Fruit fly (Drosophila melanogaster) whole organism, embryonic: ENCODE results near the gene CG32066.

Experiments used
- B-H2 ChIP-seq: fragments of 200-800 bp; sonication (Bioruptor generic); optimal IDR thresholded peaks from 2 replicates; lab custom pipeline; 2018; ENCODE audit warnings: missing biosample characterization, mild to moderate bottlenecking, missing genetic modification characterization
- CG10267 ChIP-seq: fragments of 200-800 bp; sonication (Bioruptor generic); optimal IDR thresholded peaks from 2 replicates; lab custom pipeline; 2018; ENCODE audit warnings: missing biosample characterization, mild to moderate bottlenecking, missing genetic modification characterization, moderate library complexity
- CG10274 ChIP-seq: fragments of 200-800 bp; sonication (Bioruptor generic); optimal IDR thresholded peaks from 3 replicates; lab custom pipeline; 2017; ENCODE audit warnings: missing biosample characterization, mild to moderate bottlenecking, missing genetic modification characterization
- CG10979 ChIP-seq: fragments of 200-800 bp; sonication (Bioruptor generic); optimal IDR thresholded peaks from 2 replicates; lab custom pipeline; 2018; ENCODE audit warnings: missing biosample characterization, mild to moderate bottlenecking, missing genetic modification characterization, moderate library complexity
- CG12391 ChIP-seq: fragments of 200-800 bp; sonication (Bioruptor generic); optimal IDR thresholded peaks from 3 replicates; lab custom pipeline; 2018; ENCODE audit warnings: missing biosample characterization, mild to moderate bottlenecking, missing genetic modification characterization, moderate library complexity
- CG13775 ChIP-seq: fragments of 200-800 bp; sonication (Bioruptor generic); optimal IDR thresholded peaks from 3 replicates; lab custom pipeline; 2017; ENCODE audit warnings: missing biosample characterization, mild to moderate bottlenecking, missing genetic modification characterization
- CG13894 ChIP-seq: fragments of 200-800 bp; sonication (Bioruptor generic); optimal IDR thresholded peaks from 3 replicates; lab custom pipeline; 2018; ENCODE audit warnings: missing biosample characterization, mild to moderate bottlenecking, missing genetic modification characterization, moderate library complexity
- CG14014 ChIP-seq: fragments of 200-800 bp; sonication (Bioruptor generic); IDR thresholded peaks from 2 replicates; pipeline ENCODE4 v1.3.6; 2022; ENCODE audit warnings: missing biosample characterization, missing genetic modification characterization
- CG14710 ChIP-seq: fragments of 200-800 bp; sonication (Bioruptor generic); optimal IDR thresholded peaks from 3 replicates; lab custom pipeline; 2019; ENCODE audit warnings: missing biosample characterization, mild to moderate bottlenecking, missing genetic modification characterization, moderate library complexity
- CG15601 ChIP-seq: fragments of 200-800 bp; sonication (Bioruptor generic); optimal IDR thresholded peaks from 3 replicates; lab custom pipeline; 2019; ENCODE audit warnings: missing biosample characterization, mild to moderate bottlenecking, missing genetic modification characterization, moderate library complexity
- CG17568 ChIP-seq: fragments of 200-800 bp; sonication (Bioruptor generic); optimal IDR thresholded peaks from 2 replicates; lab custom pipeline; 2018; ENCODE audit warnings: missing biosample characterization, mild to moderate bottlenecking, missing genetic modification characterization, moderate library complexity
- CG18262 ChIP-seq: fragments of 200-800 bp; optimal IDR thresholded peaks from 3 replicates; lab custom pipeline; 2019; ENCODE audit warnings: missing biosample characterization, mild to moderate bottlenecking, missing genetic modification characterization, moderate library complexity
- CG18599 ChIP-seq: fragments of 200-800 bp; sonication (Bioruptor generic); optimal IDR thresholded peaks from 3 replicates; lab custom pipeline; 2017; ENCODE audit warnings: missing biosample characterization, missing genetic modification characterization, mild to moderate bottlenecking, moderate library complexity, missing genetic modification reagents
- CG2889 ChIP-seq: fragments of 200-800 bp; sonication (Bioruptor generic); IDR thresholded peaks from 3 replicates; pipeline ENCODE4 v1.3.6; 2022; ENCODE audit warnings: missing biosample characterization, missing genetic modification characterization
- CG31441 ChIP-seq: fragments of 200-800 bp; sonication (Bioruptor generic); IDR thresholded peaks from 2 replicates; pipeline ENCODE4 v1.3.6; 2022; ENCODE audit warnings: missing biosample characterization, missing genetic modification characterization
- CG4404 ChIP-seq: fragments of 200-800 bp; sonication (Bioruptor generic); IDR thresholded peaks from 2 replicates; pipeline ENCODE4 v1.3.6; 2022; ENCODE audit warnings: missing biosample characterization, missing genetic modification characterization
- CG4854 ChIP-seq: fragments of 200-800 bp; sonication (Bioruptor generic); optimal IDR thresholded peaks from 2 replicates; lab custom pipeline; 2016; ENCODE audit warnings: missing biosample characterization, missing genetic modification characterization, inconsistent platforms
- CG8290 ChIP-seq, 3 experiments: fragments of 200-800 bp; sonication (Bioruptor generic); optimal IDR thresholded peaks; 2 replicates each; lab custom pipeline; 2016 to 2019; ENCODE audit warnings: missing biosample characterization in 3 of 3, missing genetic modification characterization in 3 of 3, mild to moderate bottlenecking in 2 of 3, moderate library complexity in 1 of 3
- CG9609 ChIP-seq: fragments of 200-800 bp; sonication (Bioruptor generic); optimal IDR thresholded peaks from 3 replicates; lab custom pipeline; 2016; ENCODE audit warnings: missing biosample characterization, missing genetic modification characterization
- CG9932 ChIP-seq: fragments of 200-800 bp; sonication (Bioruptor generic); IDR thresholded peaks from 2 replicates; pipeline ENCODE4 v1.3.6; 2022; ENCODE audit warnings: missing biosample characterization, missing genetic modification characterization
- Deaf1 ChIP-seq: fragments of 200-800 bp; optimal IDR thresholded peaks from 3 replicates; lab custom pipeline; 2019; ENCODE audit warnings: missing biosample characterization, mild to moderate bottlenecking, missing genetic modification characterization, moderate library complexity
- Drgx ChIP-seq: fragments of 200-800 bp; sonication (Bioruptor generic); IDR thresholded peaks from 2 replicates; pipeline ENCODE4 v1.3.6; 2022; ENCODE audit warnings: missing biosample characterization, missing genetic modification characterization
- HHEX ChIP-seq: fragments of 200-800 bp; sonication (Bioruptor generic); optimal IDR thresholded peaks from 3 replicates; lab custom pipeline; 2017; ENCODE audit warnings: missing biosample characterization, mild to moderate bottlenecking, missing genetic modification characterization, missing genetic modification reagents
- Hand ChIP-seq: fragments of 200-800 bp; sonication (Bioruptor generic); optimal IDR thresholded peaks from 2 replicates; lab custom pipeline; 2017; ENCODE audit warnings: mild to moderate bottlenecking, missing biosample characterization, missing genetic modification reagents, missing genetic modification characterization
- Hsf ChIP-seq: fragments of 200-800 bp; sonication (Bioruptor generic); optimal IDR thresholded peaks from 3 replicates; lab custom pipeline; 2016; ENCODE audit warnings: missing biosample characterization, missing genetic modification characterization
- Oli ChIP-seq: fragments of 200-800 bp; sonication (Bioruptor generic); optimal IDR thresholded peaks from 2 replicates; lab custom pipeline; 2018; ENCODE audit warnings: missing biosample characterization, mild to moderate bottlenecking, missing genetic modification characterization, moderate library complexity
- Taf1 ChIP-seq: fragments of 200-800 bp; sonication (Bioruptor generic); IDR thresholded peaks from 2 replicates; pipeline ENCODE4 v1.3.6; 2022; ENCODE audit warnings: missing biosample characterization, missing genetic modification characterization
- bab2 ChIP-seq: fragments of 200-800 bp; sonication (Bioruptor generic); optimal IDR thresholded peaks from 2 replicates; lab custom pipeline; 2016; ENCODE audit warnings: missing biosample characterization, missing genetic modification characterization
- bsh ChIP-seq, 2 experiments: fragments of 200-800 bp; sonication (Bioruptor generic); optimal IDR thresholded peaks; 2 replicates each; lab custom pipeline; 2017 to 2018; ENCODE audit warnings: mild to moderate bottlenecking in 2 of 2, missing biosample characterization in 2 of 2, missing genetic modification characterization in 2 of 2, moderate library complexity in 1 of 2
- chinmo ChIP-seq: fragments of 200-800 bp; sonication (Bioruptor generic); IDR thresholded peaks from 4 replicates; pipeline ENCODE4 v1.3.6; 2022; ENCODE audit warnings: missing biosample characterization, missing genetic modification characterization; ENCODE audit not compliant: partially characterized antibody
- chm ChIP-seq: fragments of 200-800 bp; sonication (Bioruptor generic); IDR thresholded peaks from 2 replicates; pipeline ENCODE4 v1.3.6; 2022; ENCODE audit warnings: missing biosample characterization, missing genetic modification characterization
- croc ChIP-seq: fragments of 200-800 bp; sonication (Bioruptor generic); conservative IDR thresholded peaks from 3 replicates; pipeline ENCODE4 v1.3.6; 2022; ENCODE audit warnings: missing biosample characterization, missing genetic modification characterization
- dmrt11E ChIP-seq: fragments of 200-800 bp; sonication (Bioruptor generic); optimal IDR thresholded peaks from 3 replicates; lab custom pipeline; 2018; ENCODE audit warnings: missing biosample characterization, mild to moderate bottlenecking, missing genetic modification characterization, moderate library complexity
- ems ChIP-seq: fragments of 200-800 bp; sonication (Bioruptor generic); optimal IDR thresholded peaks from 3 replicates; lab custom pipeline; 2016; ENCODE audit warnings: missing biosample characterization, missing genetic modification characterization
- gsb-n ChIP-seq: fragments of 200-800 bp; sonication (Bioruptor generic); optimal IDR thresholded peaks from 3 replicates; lab custom pipeline; 2018; ENCODE audit warnings: missing biosample characterization, mild to moderate bottlenecking, missing genetic modification characterization
- gt ChIP-seq: fragments of 200-800 bp; sonication (Bioruptor generic); IDR thresholded peaks from 2 replicates; pipeline ENCODE4 v1.3.6; 2022; ENCODE audit warnings: missing biosample characterization, missing genetic modification characterization
- insv ChIP-seq, 2 experiments: fragments of 200-800 bp; sonication (Bioruptor generic); optimal IDR thresholded peaks; 3 replicates each; lab custom pipeline; 2016 to 2018; ENCODE audit warnings: missing biosample characterization in 2 of 2, missing genetic modification characterization in 2 of 2
- lbe ChIP-seq: fragments of 200-800 bp; sonication (Bioruptor generic); optimal IDR thresholded peaks from 2 replicates; lab custom pipeline; 2016; ENCODE audit warnings: missing biosample characterization, mild to moderate bottlenecking, missing genetic modification characterization
- maf-S ChIP-seq: fragments of 200-800 bp; sonication (Bioruptor generic); optimal IDR thresholded peaks from 2 replicates; lab custom pipeline; 2016; ENCODE audit warnings: missing biosample characterization, missing genetic modification characterization
- otp ChIP-seq: fragments of 200-800 bp; sonication (Bioruptor generic); IDR thresholded peaks from 3 replicates; pipeline ENCODE4, ENCODE4 v1.3.6; 2022; ENCODE audit warnings: missing biosample characterization, missing genetic modification characterization
- phol ChIP-seq: fragments of 200-800 bp; sonication (Bioruptor generic); optimal IDR thresholded peaks from 3 replicates; lab custom pipeline; 2018; ENCODE audit warnings: missing biosample characterization, mild to moderate bottlenecking, missing genetic modification characterization, moderate library complexity
- prd ChIP-seq, 3 experiments: fragments of >200 bp in 2 of 3; fragments of 200-800 bp in 1 of 3; sonication (Bioruptor generic) in 1 of 3; optimal IDR thresholded peaks in 2 of 3; IDR thresholded peaks in 1 of 3; 2 replicates in 2 of 3; 3 replicates in 1 of 3; pipeline versions ENCODE4 v1.3.6 to Lab custom; 2017 to 2022; ENCODE audit warnings: missing biosample characterization in 1 of 3, missing genetic modification characterization in 1 of 3
- pros ChIP-seq: fragments of 200-800 bp; sonication (Bioruptor generic); optimal IDR thresholded peaks from 3 replicates; lab custom pipeline; 2019; ENCODE audit warnings: missing biosample characterization, mild to moderate bottlenecking, missing genetic modification characterization, moderate library complexity
- row ChIP-seq: fragments of 200-800 bp; sonication (Bioruptor generic); IDR thresholded peaks from 3 replicates; pipeline ENCODE4 v1.3.6; 2022; ENCODE audit warnings: missing biosample characterization, missing genetic modification characterization
- tap ChIP-seq: fragments of 200-800 bp; optimal IDR thresholded peaks from 3 replicates; lab custom pipeline; 2019; ENCODE audit warnings: missing biosample characterization, mild to moderate bottlenecking, missing genetic modification characterization, moderate library complexity
- trem ChIP-seq: fragments of 200-800 bp; optimal IDR thresholded peaks from 3 replicates; lab custom pipeline; 2019; ENCODE audit warnings: missing biosample characterization, mild to moderate bottlenecking, missing genetic modification characterization, moderate library complexity
- unpg ChIP-seq: fragments of 200-800 bp; sonication (Bioruptor generic); optimal IDR thresholded peaks from 3 replicates; lab custom pipeline; 2018; ENCODE audit warnings: missing biosample characterization, mild to moderate bottlenecking, missing genetic modification characterization, moderate library complexity

CG32066 gene

dm6 chr3L:10696635-10697412 is 36.0 kb upstream of the CG32066 start, which contains the start of gene NijA (continued):
- TF ChIP-seq CG31441 (GFP tag; lab: Robert Waterston, UW) (peak; percentile 56; the same call in 1 of the 2 replicates), Hand (GFP tag; lab: Kevin White, UChicago) (no peak), trem (tag; lab: Kevin White, UChicago) (peak; percentile 10), Taf1 (no peak), HHEX (GFP tag; lab: Kevin White, UChicago) (no peak), otp (no peak), row (GFP tag; lab: Robert Waterston, UW) (peak; percentile 22; the same call in 1 of the 3 replicates), Oli (tag; lab: Kevin White, UChicago) (no peak), dmrt11E (tag; lab: Kevin White, UChicago) (peak; percentile 21), lbe (GFP tag; lab: Kevin White, UChicago) (no peak), CG4854 (GFP tag; lab: Kevin White, UChicago) (no peak), CG9932 (GFP tag; lab: Robert Waterston, UW) (peak; percentile 39; the same call in 1 of the 2 replicates), Hsf (GFP tag; lab: Kevin White, UChicago) (no peak), CG17568 (GFP tag; lab: Kevin White, UChicago) (no peak), insv (GFP tag; optimal IDR thresholded peaks at IDR 0.05; lab: Kevin White, UChicago) (no peak), gsb-n (tag; lab: Kevin White, UChicago) (peak; percentile 66), ems (GFP tag; lab: Kevin White, UChicago) (no peak), CG14014 (GFP tag; lab: Robert Waterston, UW) (no peak), CG18262 (peak; percentile 65), chm (no peak), Drgx (GFP tag; lab: Robert Waterston, UW) (peak; percentile 49), bab2 (GFP tag; lab: Kevin White, UChicago) (no peak), prd (optimal IDR thresholded peaks at IDR 0.05; lab: Kevin White, UChicago) (no peak), prd (GFP tag; IDR thresholded peaks at IDR 0.05; lab: Robert Waterston, UW) (no peak), CG10274 (GFP tag; lab: Kevin White, UChicago) (no peak), CG18599 (GFP tag; lab: Kevin White, UChicago) (peak; percentile 21), CG8290 (GFP tag; optimal IDR thresholded peaks at IDR 0.05; lab: Kevin White, UChicago) (no peak), CG8290 (tag; optimal IDR thresholded peaks at IDR 0.05; lab: Kevin White, UChicago) (no peak), CG15601 (tag; lab: Kevin White, UChicago) (peak; percentile 35), CG9609 (no peak), CG4404 (GFP tag; lab: Robert Waterston, UW) (no peak), bsh (GFP tag; optimal IDR thresholded peaks at IDR 0.05; lab: Kevin White, UChicago) (peak in 1 of 2 experiments; percentile 38), Deaf1 (tag; lab: Kevin White, UChicago) (peak; percentile 31), croc (0 out of 3 replicates have a peak, but pooled peaks have one; percentile 15), B-H2 (GFP tag; lab: Kevin White, UChicago) (no peak), CG10979 (peak; percentile 51), chinmo (GFP tag; lab: Robert Waterston, UW) (no peak; the same call in 3 of the 4 replicates), maf-S (GFP tag; lab: Kevin White, UChicago) (no peak), CG10267 (no peak), pros (GFP tag; lab: Kevin White, UChicago) (no peak), unpg (GFP tag; lab: Kevin White, UChicago) (peak; percentile 49), CG2889 (GFP tag; lab: Robert Waterston, UW) (no peak), CG12391 (peak; percentile 47), gt (GFP tag; lab: Robert Waterston, UW) (no peak), CG13775 (GFP tag; lab: Kevin White, UChicago) (no peak), CG14710 (tag; lab: Kevin White, UChicago) (peak; percentile 32), tap (no peak), phol (tag; lab: Kevin White, UChicago) (peak; percentile 8), CG13894 (tag; lab: Kevin White, UChicago) (peak; percentile 19)
